Worm (Caenorhabditis elegans) whole organism, mixed stage, embryonic: ENCODE data around the gene F21C10.18.

Experiments used
- nhr-12 ChIP-seq: fragments of 150-350 bp; optimal IDR thresholded peaks from 2 replicates; lab custom pipeline; 2014; ENCODE audit warnings: missing biosample characterization, missing genetic modification characterization
- unc-62 ChIP-seq: fragments of 150-350 bp; optimal IDR thresholded peaks from 2 replicates; lab custom pipeline; 2014; ENCODE audit warnings: missing biosample characterization, missing genetic modification reagents, missing genetic modification characterization
- zip-8 ChIP-seq: fragments of 150-350 bp; optimal IDR thresholded peaks from 2 replicates; lab custom pipeline; 2014; ENCODE audit warnings: missing biosample characterization, missing genetic modification characterization

ce11 chrV:9065915-9066314, 42.4 kb upstream of the F21C10.18 start:
- no peak for TF ChIP-seq unc-62
- no peak for TF ChIP-seq nhr-12 (tag; lab: Kevin White, UChicago)
- no peak for TF ChIP-seq zip-8 (tag; lab: Kevin White, UChicago)
